Fruit fly (Drosophila melanogaster) whole organism, embryonic: ENCODE data around the gene CG6569.

Source experiments
- CG11695 ChIP-seq: fragments of 200-800 bp; sonication (Bioruptor generic); IDR thresholded peaks from 3 replicates; pipeline ENCODE4 v1.3.6; 2022; ENCODE audit warnings: missing biosample characterization, missing genetic modification characterization
- CG12299 ChIP-seq: fragments of 200-800 bp; sonication (Bioruptor generic); optimal IDR thresholded peaks from 2 replicates; lab custom pipeline; 2018; ENCODE audit warnings: missing biosample characterization, mild to moderate bottlenecking, missing genetic modification characterization
- CG12659 ChIP-seq: fragments of 200-800 bp; sonication (Bioruptor generic); optimal IDR thresholded peaks from 3 replicates; lab custom pipeline; 2017; ENCODE audit warnings: mild to moderate bottlenecking, missing biosample characterization, missing genetic modification reagents, missing genetic modification characterization
- CG13123 ChIP-seq: fragments of 200-800 bp; sonication (Bioruptor generic); optimal IDR thresholded peaks from 2 replicates; lab custom pipeline; 2016; ENCODE audit warnings: missing biosample characterization, missing genetic modification characterization
- CG13296 ChIP-seq: fragments of 200-800 bp; sonication (Bioruptor generic); optimal IDR thresholded peaks from 3 replicates; lab custom pipeline; 2018; ENCODE audit warnings: missing biosample characterization, mild to moderate bottlenecking, missing genetic modification characterization
- CG13424 ChIP-seq: fragments of 200-800 bp; sonication (Bioruptor generic); optimal IDR thresholded peaks from 2 replicates; lab custom pipeline; 2019; ENCODE audit warnings: missing biosample characterization, mild to moderate bottlenecking, missing genetic modification characterization, moderate library complexity
- CG14710 ChIP-seq: fragments of 200-800 bp; sonication (Bioruptor generic); optimal IDR thresholded peaks from 3 replicates; lab custom pipeline; 2019; ENCODE audit warnings: missing biosample characterization, mild to moderate bottlenecking, missing genetic modification characterization, moderate library complexity
- CG14860 ChIP-seq: fragments of 200-800 bp; sonication (Bioruptor generic); IDR thresholded peaks from 3 replicates; pipeline ENCODE4 v1.3.6; 2022; ENCODE audit warnings: missing biosample characterization, missing genetic modification characterization; ENCODE audit not compliant: partially characterized antibody
- CG1832 ChIP-seq: fragments of 200-800 bp; sonication (Bioruptor generic); optimal IDR thresholded peaks from 2 replicates; lab custom pipeline; 2017; ENCODE audit warnings: missing biosample characterization, mild to moderate bottlenecking, missing genetic modification characterization, inconsistent platforms
- CG18599 ChIP-seq: fragments of 200-800 bp; sonication (Bioruptor generic); optimal IDR thresholded peaks from 3 replicates; lab custom pipeline; 2017; ENCODE audit warnings: missing biosample characterization, missing genetic modification characterization, mild to moderate bottlenecking, moderate library complexity, missing genetic modification reagents
- CG18619 ChIP-seq: fragments of 200-800 bp; sonication (Bioruptor generic); optimal IDR thresholded peaks from 3 replicates; lab custom pipeline; 2017; ENCODE audit warnings: missing biosample characterization, mild to moderate bottlenecking, missing genetic modification characterization
- CG18764 ChIP-seq: fragments of 200-800 bp; sonication (Bioruptor generic); optimal IDR thresholded peaks from 3 replicates; lab custom pipeline; 2016; ENCODE audit warnings: missing biosample characterization, missing genetic modification characterization
- CG32772 ChIP-seq: fragments of 200-800 bp; sonication (Bioruptor generic); IDR thresholded peaks from 2 replicates; pipeline ENCODE4 v1.3.6; 2022; ENCODE audit warnings: missing biosample characterization, missing genetic modification characterization
- CG4424 ChIP-seq: fragments of 200-800 bp; sonication (Bioruptor generic); optimal IDR thresholded peaks from 3 replicates; lab custom pipeline; 2016; ENCODE audit warnings: missing biosample characterization, missing genetic modification characterization
- CG6254 ChIP-seq: fragments of 200-800 bp; sonication (Bioruptor generic); optimal IDR thresholded peaks from 3 replicates; lab custom pipeline; 2017; ENCODE audit warnings: mild to moderate bottlenecking, missing biosample characterization, missing genetic modification reagents, missing genetic modification characterization
- CG6272 ChIP-seq: fragments of 200-800 bp; sonication (Bioruptor generic); IDR thresholded peaks from 2 replicates; pipeline ENCODE4 v1.3.6; 2022; ENCODE audit warnings: missing biosample characterization, missing genetic modification characterization
- CG9727 ChIP-seq: fragments of 200-800 bp; sonication (Bioruptor generic); optimal IDR thresholded peaks from 3 replicates; lab custom pipeline; 2017; ENCODE audit warnings: missing biosample characterization, mild to moderate bottlenecking, missing genetic modification characterization
- CG9876 ChIP-seq: fragments of 200-800 bp; sonication (Bioruptor generic); optimal IDR thresholded peaks from 2 replicates; lab custom pipeline; 2016; ENCODE audit warnings: missing biosample characterization, missing genetic modification characterization
- Doc2 ChIP-seq: fragments of 200-800 bp; sonication (Bioruptor generic); IDR thresholded peaks from 2 replicates; pipeline ENCODE4 v1.3.6; 2022; ENCODE audit warnings: missing biosample characterization, missing genetic modification characterization
- E2f2 ChIP-seq: fragments of 200-800 bp; sonication (Bioruptor generic); IDR thresholded peaks from 2 replicates; pipeline ENCODE4 v1.3.6; 2022; ENCODE audit warnings: missing biosample characterization, missing genetic modification characterization
- Ets97D ChIP-seq: fragments of 200-800 bp; sonication (Bioruptor generic); optimal IDR thresholded peaks from 3 replicates; lab custom pipeline; 2016; ENCODE audit warnings: missing biosample characterization, missing genetic modification characterization
- Hmr ChIP-seq: fragments of 200-800 bp; sonication (Bioruptor generic); optimal IDR thresholded peaks from 3 replicates; lab custom pipeline; 2017; ENCODE audit warnings: mild to moderate bottlenecking, missing biosample characterization, missing genetic modification reagents, missing genetic modification characterization
- Hr3 ChIP-seq: fragments of 200-800 bp; sonication (Bioruptor generic); optimal IDR thresholded peaks from 3 replicates; lab custom pipeline; 2016; ENCODE audit warnings: missing biosample characterization, missing genetic modification characterization
- Jarid2 ChIP-seq: fragments of 200-800 bp; sonication (Bioruptor generic); optimal IDR thresholded peaks from 3 replicates; lab custom pipeline; 2017; ENCODE audit warnings: mild to moderate bottlenecking, missing biosample characterization, missing genetic modification reagents, missing genetic modification characterization
- Scr ChIP-seq: fragments of 200-800 bp; sonication (Bioruptor generic); IDR thresholded peaks from 2 replicates; pipeline ENCODE4 v1.3.6; 2022; ENCODE audit warnings: missing biosample characterization, missing genetic modification characterization; ENCODE audit not compliant: partially characterized antibody
- Six4 ChIP-seq: fragments of 200-800 bp; sonication (Bioruptor generic); optimal IDR thresholded peaks from 2 replicates; lab custom pipeline; 2016; ENCODE audit warnings: missing biosample characterization, missing genetic modification characterization
- TFAM ChIP-seq: fragments of 200-800 bp; sonication (Bioruptor generic); optimal IDR thresholded peaks from 2 replicates; lab custom pipeline; 2017; ENCODE audit warnings: missing biosample characterization, missing genetic modification characterization, inconsistent platforms
- Trl ChIP-seq, 3 experiments: fragments of >200 bp in 2 of 3; fragments of 200-800 bp in 1 of 3; sonication (Bioruptor generic) in 1 of 3; optimal IDR thresholded peaks; 2 replicates in 1 of 3; 3 replicates in 2 of 3; lab custom pipeline; 2016 to 2017; ENCODE audit warnings: missing biosample characterization in 1 of 3, missing genetic modification characterization in 1 of 3
- Xrp1 ChIP-seq: fragments of 200-800 bp; sonication (Bioruptor generic); IDR thresholded peaks from 2 replicates; pipeline ENCODE4 v1.3.6; 2022; ENCODE audit warnings: missing biosample characterization, missing genetic modification characterization
- ase ChIP-seq: fragments of 200-800 bp; sonication (Bioruptor generic); IDR thresholded peaks from 3 replicates; pipeline ENCODE4 v1.3.6; 2022; ENCODE audit warnings: missing biosample characterization, missing genetic modification characterization
- bab2 ChIP-seq: fragments of 200-800 bp; sonication (Bioruptor generic); optimal IDR thresholded peaks from 2 replicates; lab custom pipeline; 2016; ENCODE audit warnings: missing biosample characterization, missing genetic modification characterization
- caup ChIP-seq: fragments of 200-800 bp; sonication (Bioruptor generic); optimal IDR thresholded peaks from 3 replicates; lab custom pipeline; 2017; ENCODE audit warnings: missing biosample characterization, mild to moderate bottlenecking, missing genetic modification characterization, moderate library complexity; ENCODE audit not compliant: severe bottlenecking
- da ChIP-seq: fragments of 200-800 bp; sonication (Bioruptor generic); optimal IDR thresholded peaks from 2 replicates; lab custom pipeline; 2016; ENCODE audit warnings: missing biosample characterization, missing genetic modification characterization
- dmrt11E ChIP-seq: fragments of 200-800 bp; sonication (Bioruptor generic); optimal IDR thresholded peaks from 3 replicates; lab custom pipeline; 2018; ENCODE audit warnings: missing biosample characterization, mild to moderate bottlenecking, missing genetic modification characterization, moderate library complexity
- dysf ChIP-seq: fragments of 200-800 bp; sonication (Bioruptor generic); IDR thresholded peaks from 3 replicates; pipeline ENCODE4 v1.3.6; 2022; ENCODE audit warnings: missing biosample characterization, missing genetic modification characterization
- ewg ChIP-seq: fragments of 200-800 bp; sonication (Bioruptor generic); optimal IDR thresholded peaks from 3 replicates; lab custom pipeline; 2017; ENCODE audit warnings: mild to moderate bottlenecking, missing biosample characterization, missing genetic modification reagents, missing genetic modification characterization
- lov ChIP-seq, 2 experiments: fragments of 200-800 bp in 1 of 2; fragments of >200 bp in 1 of 2; sonication (Bioruptor generic) in 1 of 2; IDR thresholded peaks in 1 of 2; optimal IDR thresholded peaks in 1 of 2; 2 replicates in 1 of 2; 3 replicates in 1 of 2; pipeline versions ENCODE4 v1.3.6 to Lab custom; 2017 to 2022; ENCODE audit warnings: missing biosample characterization in 1 of 2, missing genetic modification characterization in 1 of 2
- nmo ChIP-seq: fragments of 200-800 bp; sonication (Bioruptor generic); optimal IDR thresholded peaks from 2 replicates; lab custom pipeline; 2018; ENCODE audit warnings: missing biosample characterization, mild to moderate bottlenecking, missing genetic modification characterization, moderate library complexity
- onecut ChIP-seq: fragments of 200-800 bp; sonication (Bioruptor generic); IDR thresholded peaks from 2 replicates; pipeline ENCODE4 v1.3.6; 2022; ENCODE audit warnings: missing biosample characterization, missing genetic modification characterization
- pzg ChIP-seq: fragments of 200-800 bp; sonication (Bioruptor generic); optimal IDR thresholded peaks from 3 replicates; lab custom pipeline; 2018; ENCODE audit warnings: missing biosample characterization, mild to moderate bottlenecking, missing genetic modification characterization, moderate library complexity
- sim ChIP-seq: fragments of 200-800 bp; sonication (Bioruptor generic); IDR thresholded peaks from 2 replicates; pipeline ENCODE4 v1.3.6; 2022; ENCODE audit warnings: missing biosample characterization, missing genetic modification characterization
- tio ChIP-seq: fragments of 200-800 bp; sonication (Bioruptor generic); optimal IDR thresholded peaks from 2 replicates; lab custom pipeline; 2017; ENCODE audit warnings: missing biosample characterization, missing genetic modification characterization, inconsistent platforms
- tna ChIP-seq: fragments of 200-800 bp; sonication (Bioruptor generic); IDR thresholded peaks from 2 replicates; pipeline ENCODE4 v1.3.6; 2022; ENCODE audit warnings: missing biosample characterization, missing genetic modification characterization; ENCODE audit not compliant: partially characterized antibody
- trh ChIP-seq: fragments of 200-800 bp; sonication (Bioruptor generic); optimal IDR thresholded peaks from 2 replicates; lab custom pipeline; 2016; ENCODE audit warnings: missing biosample characterization, missing genetic modification characterization
- tup ChIP-seq: fragments of 200-800 bp; sonication (Bioruptor generic); optimal IDR thresholded peaks from 2 replicates; lab custom pipeline; 2016; ENCODE audit warnings: missing biosample characterization, mild to moderate bottlenecking, missing genetic modification characterization, moderate library complexity
- wor ChIP-seq: fragments of 200-800 bp; sonication (Bioruptor generic); IDR thresholded peaks from 2 replicates; pipeline ENCODE4 v1.3.6; 2022; ENCODE audit warnings: missing biosample characterization, missing genetic modification characterization
- z ChIP-seq: fragments of 200-800 bp; sonication (Bioruptor generic); IDR thresholded peaks from 3 replicates; pipeline ENCODE4 v1.3.6; 2022; ENCODE audit warnings: missing biosample characterization, missing genetic modification characterization

The CG6569 gene

dm6 chr3R:21862137-21862850 is 5.4 kb downstream of the CG6569 start (continued):
- TF ChIP-seq CG18599 (GFP tag; lab: Kevin White, UChicago) = peak; percentile 3
- TF ChIP-seq TFAM (GFP tag; lab: Kevin White, UChicago) = peak; percentile 11
- no peak for TF ChIP-seq Ets97D
- TF ChIP-seq trh = peak; percentile 25
- peak; percentile 77 for TF ChIP-seq Hr3 (GFP tag; lab: Kevin White, UChicago)
- TF ChIP-seq Scr (GFP tag; lab: Robert Waterston, UW) = no peak
- peak; percentile 62 for TF ChIP-seq CG18619 (GFP tag; lab: Kevin White, UChicago)
- TF ChIP-seq caup = no peak
- peak; percentile 59; the same call in 1 of the 2 replicates for TF ChIP-seq sim (GFP tag; lab: Robert Waterston, UW)
- no peak for TF ChIP-seq CG13296 (GFP tag; lab: Kevin White, UChicago)
- TF ChIP-seq CG1832 (GFP tag; lab: Kevin White, UChicago) = no peak
- peak; percentile 68 for TF ChIP-seq CG12659 (GFP tag; lab: Kevin White, UChicago)
- peak; percentile 57 for TF ChIP-seq onecut (GFP tag; lab: Robert Waterston, UW)
- peak; percentile 48; the same call in 1 of the 2 replicates for TF ChIP-seq E2f2 (GFP tag; lab: Robert Waterston, UW)
- TF ChIP-seq CG32772 (GFP tag; lab: Robert Waterston, UW) = peak; percentile 73
- TF ChIP-seq ase = peak; percentile 50; the same call in 1 of the 3 replicates
- peak; percentile 54 for TF ChIP-seq Hmr (GFP tag; lab: Kevin White, UChicago)
- no peak for TF ChIP-seq tna
- no peak for TF ChIP-seq CG14860 (GFP tag; lab: Robert Waterston, UW)
- no peak for TF ChIP-seq CG9876 (GFP tag; lab: Kevin White, UChicago)
- no peak for TF ChIP-seq Doc2 (GFP tag; lab: Robert Waterston, UW)
- no peak for TF ChIP-seq da (GFP tag; lab: Kevin White, UChicago)
- peak; percentile 82 for TF ChIP-seq nmo
- TF ChIP-seq lov (optimal IDR thresholded peaks at IDR 0.05; lab: Kevin White, UChicago) = no peak
- 0 out of 3 replicates have a peak, but pooled peaks have one; percentile 6 for TF ChIP-seq lov (GFP tag; IDR thresholded peaks at IDR 0.05; lab: Robert Waterston, UW)
- TF ChIP-seq CG6272 (GFP tag; lab: Robert Waterston, UW) = peak; percentile 17; the same call in 1 of the 2 replicates
- peak; percentile 87 for TF ChIP-seq CG13424 (tag; lab: Kevin White, UChicago)
- peak; percentile 43 for TF ChIP-seq bab2 (GFP tag; lab: Kevin White, UChicago)
- peak; percentile 11 for TF ChIP-seq Jarid2 (GFP tag; lab: Kevin White, UChicago)
- TF ChIP-seq CG4424 = peak; percentile 64
- TF ChIP-seq CG14710 (tag; lab: Kevin White, UChicago) = peak; percentile 68
- peak; percentile 54 for TF ChIP-seq tio (GFP tag; lab: Kevin White, UChicago)
- peak; percentile 50; the same call in 1 of the 3 replicates for TF ChIP-seq dysf (GFP tag; lab: Robert Waterston, UW)
- peak; percentile 91 for TF ChIP-seq Xrp1 (GFP tag; lab: Robert Waterston, UW)
- peak; percentile 74; the same call in 1 of the 2 replicates for TF ChIP-seq wor
- TF ChIP-seq pzg (GFP tag; lab: Kevin White, UChicago) = no peak
- no peak for TF ChIP-seq z
- TF ChIP-seq CG9727 (GFP tag; lab: Kevin White, UChicago) = peak; percentile 64
- peak; percentile 85 for TF ChIP-seq CG12299 (tag; lab: Kevin White, UChicago)
- peak; percentile 51 for TF ChIP-seq Six4 (GFP tag; lab: Kevin White, UChicago)
- TF ChIP-seq CG6254 (GFP tag; lab: Kevin White, UChicago) = peak; percentile 63
- TF ChIP-seq CG11695 (GFP tag; lab: Robert Waterston, UW) = peak; percentile 62; the same call in 2 of the 3 replicates
- TF ChIP-seq Trl (optimal IDR thresholded peaks at IDR 0.05; lab: Kevin White, UChicago) = no peak
- TF ChIP-seq Trl (GFP tag; optimal IDR thresholded peaks at IDR 0.05; lab: Kevin White, UChicago) = peak; percentile 58
- peak; percentile 86 for TF ChIP-seq ewg (GFP tag; lab: Kevin White, UChicago)
- peak; percentile 61 for TF ChIP-seq CG13123 (GFP tag; lab: Kevin White, UChicago)
- TF ChIP-seq dmrt11E = peak; percentile 90
- TF ChIP-seq tup (GFP tag; lab: Kevin White, UChicago) = peak; percentile 47
- TF ChIP-seq CG18764 (GFP tag; lab: Kevin White, UChicago) = peak; percentile 42
